Worm (Caenorhabditis elegans): ENCODE results near the gene svh-1.

DNA sequence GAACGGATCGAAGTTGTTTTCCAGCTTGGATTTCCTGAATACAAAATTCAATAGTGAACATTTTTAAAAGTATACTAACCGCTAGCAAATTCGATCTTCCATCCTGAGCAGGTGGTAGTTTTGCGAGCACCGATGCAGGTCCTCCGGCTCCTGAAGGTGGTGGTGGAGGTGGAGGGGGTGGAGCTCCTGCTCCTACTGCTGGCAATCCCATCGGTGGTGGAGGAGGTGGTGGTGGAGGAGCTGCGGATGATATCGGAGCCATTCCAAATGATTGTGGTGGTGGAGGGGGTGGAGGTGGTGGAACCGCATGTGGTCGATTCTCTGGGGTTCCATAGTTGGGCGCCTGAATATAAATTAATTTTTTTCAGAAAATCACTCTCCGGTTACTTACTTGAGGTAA is 16.7 kb upstream of the svh-1 start:
- no peak for TF ChIP-seq nhr-76 (tag; optimal IDR thresholded peaks at IDR 0.05)
- TF ChIP-seq lsy-2 (tag; optimal IDR thresholded peaks at IDR 0.05): no peak
- TF ChIP-seq egl-13 (tag; optimal IDR thresholded peaks at IDR 0.05): no peak
- no peak for TF ChIP-seq aly-2 (tag; optimal IDR thresholded peaks at IDR 0.05)
- no peak for TF ChIP-seq nhr-77 (tag; optimal IDR thresholded peaks at IDR 0.05)
- TF ChIP-seq nhr-47 (tag; optimal IDR thresholded peaks at IDR 0.05): no peak
- no peak for TF ChIP-seq sox-4 (tag; optimal IDR thresholded peaks at IDR 0.05)
- TF ChIP-seq ces-1 (GFP tag; optimal IDR thresholded peaks at IDR 0.05): no peak
- no peak for TF ChIP-seq fos-1 (tag; optimal IDR thresholded peaks at IDR 0.05)
- no peak for TF ChIP-seq C16A3.4 (tag; optimal IDR thresholded peaks at IDR 0.05)
